Fruit fly (Drosophila melanogaster): ENCODE measurements around the gene hng3.

hng3 gene

dm6 chr3L:784111-784960 is 29.0 kb upstream of the hng3 start (continued):
- TF ChIP-seq Oli (tag; optimal IDR thresholded peaks at IDR 0.05) (peak; percentile 77), CG7357 (GFP tag; IDR thresholded peaks at IDR 0.05) (peak; percentile 61; the same call in 2 of the 3 replicates), run (tag; optimal IDR thresholded peaks at IDR 0.05) (no peak), CG33557 (GFP tag; optimal IDR thresholded peaks at IDR 0.05) (no peak), slou (GFP tag; optimal IDR thresholded peaks at IDR 0.05) (no peak), CG8478 (optimal IDR thresholded peaks at IDR 0.05) (no peak), eyg (GFP tag; optimal IDR thresholded peaks at IDR 0.05) (no peak), sens (GFP tag) (peak; percentile 91), Chrac-16 (GFP tag; optimal IDR thresholded peaks at IDR 0.05) (peak; percentile 53), Hr51 (GFP tag; optimal IDR thresholded peaks at IDR 0.05) (peak; percentile 2 to 76), mirr (GFP tag; optimal IDR thresholded peaks at IDR 0.05) (peak; percentile 15), Neu2 (GFP tag; optimal IDR thresholded peaks at IDR 0.05; ENCODE audit: borderline replicate concordance) (no peak), CG4328 (GFP tag; optimal IDR thresholded peaks at IDR 0.05) (no peak), CG3838 (GFP tag; optimal IDR thresholded peaks at IDR 0.05) (no peak), CG7271 (tag; optimal IDR thresholded peaks at IDR 0.05) (no peak), CG30431 (GFP tag; optimal IDR thresholded peaks at IDR 0.05) (peak; percentile 58), CG10431 (GFP tag; optimal IDR thresholded peaks at IDR 0.05) (no peak), lola (GFP tag; optimal IDR thresholded peaks at IDR 0.05) (peak in 1 of 3 experiments; percentile 10), CG10959 (GFP tag; IDR thresholded peaks at IDR 0.05) (peak; percentile 53), Hr39 (optimal IDR thresholded peaks at IDR 0.05) (no peak), Side (GFP tag; optimal IDR thresholded peaks at IDR 0.05) (peak; percentile 41), Hsf (GFP tag; optimal IDR thresholded peaks at IDR 0.05) (peak; percentile 66), twi (tag; optimal IDR thresholded peaks at IDR 0.05) (no peak), CG13624 (GFP tag; optimal IDR thresholded peaks at IDR 0.05) (peak; percentile 57), CG9215 (GFP tag; IDR thresholded peaks at IDR 0.05) (peak; percentile 54; the same call in 1 of the 2 replicates), CG15479 (GFP tag; optimal IDR thresholded peaks at IDR 0.05) (no peak), Bdp1 (GFP tag; optimal IDR thresholded peaks at IDR 0.05) (peak; percentile 34), Fer2 (tag; optimal IDR thresholded peaks at IDR 0.05) (no peak), dpn (GFP tag; optimal IDR thresholded peaks at IDR 0.05) (peak; percentile 77 to 82), bsh (GFP tag; optimal IDR thresholded peaks at IDR 0.05) (peak in 1 of 2 experiments; percentile 71), CG12942 (GFP tag; optimal IDR thresholded peaks at IDR 0.05) (peak; percentile 70), pum (GFP tag; optimal IDR thresholded peaks at IDR 0.05) (peak; percentile 40), B-H2 (GFP tag; optimal IDR thresholded peaks at IDR 0.05) (no peak), CG31365 (tag; optimal IDR thresholded peaks at IDR 0.05) (peak; percentile 16), dimm (GFP tag; IDR thresholded peaks at IDR 0.05) (peak; percentile 39; the same call in 1 of the 2 replicates), CG14710 (tag; optimal IDR thresholded peaks at IDR 0.05) (peak; percentile 35), CG2199 (GFP tag; IDR thresholded peaks at IDR 0.05) (no peak), unpg (GFP tag; optimal IDR thresholded peaks at IDR 0.05) (peak; percentile 73), CG14965 (GFP tag; optimal IDR thresholded peaks at IDR 0.05; ENCODE audit: borderline replicate concordance) (no peak), Hmr (GFP tag; optimal IDR thresholded peaks at IDR 0.05) (peak; percentile 67), ftz-f1 (GFP tag; optimal IDR thresholded peaks at IDR 0.05) (no peak), CG17359 (tag; optimal IDR thresholded peaks at IDR 0.05) (peak; percentile 78), Mad (GFP tag; optimal IDR thresholded peaks at IDR 0.05) (peak; percentile 58), lmd (GFP tag; IDR thresholded peaks at IDR 0.05) (peak; percentile 79), slbo (GFP tag; IDR thresholded peaks at IDR 0.05) (peak; percentile 84), vfl (GFP tag; optimal IDR thresholded peaks at IDR 0.05) (peak; percentile 36), HLHmδ (GFP tag; optimal IDR thresholded peaks at IDR 0.05) (no peak), fd96Cb (tag; optimal IDR thresholded peaks at IDR 0.05) (peak; percentile 59), CG4854 (GFP tag; optimal IDR thresholded peaks at IDR 0.05) (peak; percentile 39)

Measured in whole organism, embryonic.